Fruit fly (Drosophila melanogaster) whole organism, larva: ENCODE results near the gene CG13367.
A peak's percentile ranks its signal among the peaks of the same experiment; 100 is the strongest.
"Not testable (repeated sequence)": the region's sequence is repeated elsewhere in the genome, so short reads cannot be mapped to it uniquely, and the experiment has no call there.

ENCODE experiments used
- noc ChIP-seq: fragments of 200-800 bp; sonication (Bioruptor generic); optimal IDR thresholded peaks from 3 replicates; lab custom pipeline; 2019; ENCODE audit warnings: missing biosample characterization, mild to moderate bottlenecking, missing genetic modification characterization, moderate library complexity

Gene CG13367

DNA sequence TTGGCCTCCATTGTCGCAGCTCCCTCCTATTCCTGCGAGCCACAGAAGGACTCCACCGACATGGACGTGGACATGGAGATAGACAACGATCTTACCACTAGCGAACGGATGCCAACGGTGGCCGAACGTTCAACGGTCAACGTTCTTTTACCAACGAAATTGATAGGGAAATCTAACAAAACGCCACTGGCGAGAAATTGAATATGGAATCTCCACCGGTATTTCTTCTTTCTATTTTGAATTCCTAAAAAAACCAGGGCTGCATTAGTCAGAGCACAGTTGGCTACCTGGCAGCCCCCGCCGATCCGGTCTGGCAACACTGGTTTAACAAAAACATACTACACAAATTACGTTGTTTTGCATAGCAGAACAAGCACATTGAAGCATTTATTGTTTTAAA lies at the start of gene CG13367:
CG13367 (plus strand) TSS at position 301 of the 400 bp plus-strand sequence.
- not testable (repeated sequence) for TF ChIP-seq noc (tag; lab: Kevin White, UChicago)

DNA sequence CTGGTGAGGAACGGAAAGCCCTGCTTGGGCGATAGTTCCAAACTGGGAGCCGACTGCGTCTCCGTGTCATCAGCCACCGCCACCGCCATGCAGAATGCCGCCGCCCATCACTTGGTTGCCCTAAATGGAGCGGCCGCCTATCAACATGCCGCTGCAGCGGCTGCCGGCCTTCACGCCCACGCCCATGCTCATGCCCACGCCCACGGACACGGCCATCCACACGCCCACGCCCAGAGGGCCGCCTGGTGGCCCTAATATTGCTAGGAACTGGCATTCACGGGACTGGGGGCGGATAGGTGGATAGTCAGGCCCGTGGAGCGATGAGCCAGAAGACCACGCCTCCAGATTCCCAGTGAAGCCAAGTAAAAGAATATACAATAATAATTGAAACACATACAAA lies 47.5 kb upstream of the CG13367 start:
- TF ChIP-seq noc (tag; lab: Kevin White, UChicago) = no peak

DNA sequence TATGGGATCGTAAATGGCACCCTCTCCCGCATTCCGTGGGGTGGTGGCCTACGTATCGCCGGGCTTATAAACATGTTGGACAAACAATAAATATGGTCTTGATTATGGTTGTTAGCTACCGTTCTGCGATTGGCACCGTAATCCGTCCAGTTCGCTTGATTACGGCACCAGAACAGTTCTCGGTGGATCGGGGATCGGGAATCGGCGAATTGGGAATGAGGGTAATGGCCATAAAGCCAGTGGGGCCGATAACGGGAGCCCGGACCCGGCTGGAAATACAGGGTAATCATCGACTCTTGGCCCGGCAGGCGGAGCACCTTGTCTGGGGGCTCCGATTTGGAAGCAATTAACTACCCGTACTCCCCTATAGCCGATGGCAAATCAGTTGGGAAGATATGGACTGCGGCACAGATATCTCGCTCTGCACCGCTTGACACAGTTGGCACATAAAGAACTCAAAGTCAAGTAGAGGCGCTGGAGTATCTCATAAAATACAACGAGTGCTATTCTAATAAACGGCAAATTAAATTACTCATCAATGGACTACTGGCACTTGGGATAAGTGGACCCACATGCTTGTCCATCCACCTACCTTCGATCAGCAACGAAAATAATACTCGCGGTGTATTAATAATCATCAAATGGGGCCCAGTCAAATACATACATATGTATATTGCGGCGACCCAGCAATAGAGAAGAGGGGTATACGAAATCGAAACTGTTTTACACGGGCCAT lies 46.1 kb upstream of the CG13367 start:
- TF ChIP-seq noc (tag; lab: Kevin White, UChicago) = peak; percentile 40

DNA sequence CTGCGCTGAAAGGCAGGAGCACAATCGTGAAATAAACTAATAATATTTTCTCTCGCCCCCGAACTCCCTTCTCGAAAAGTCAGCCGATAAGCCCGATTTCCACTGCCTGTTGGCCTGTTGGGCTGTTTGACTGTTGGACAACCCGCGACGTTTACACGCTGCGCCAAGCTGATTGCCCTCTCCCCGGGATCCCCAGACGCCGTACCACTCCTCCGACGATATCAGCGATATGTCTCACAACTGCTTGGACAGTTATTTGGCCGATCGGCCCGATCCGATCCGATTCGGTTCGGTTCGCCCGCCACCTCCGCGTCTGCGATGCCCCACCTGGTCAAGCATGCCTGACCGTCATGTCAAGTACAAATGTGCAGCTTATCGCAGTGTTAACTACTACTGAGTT lies 44.8 kb upstream of the CG13367 start:
- no peak for TF ChIP-seq noc (tag; lab: Kevin White, UChicago)

DNA sequence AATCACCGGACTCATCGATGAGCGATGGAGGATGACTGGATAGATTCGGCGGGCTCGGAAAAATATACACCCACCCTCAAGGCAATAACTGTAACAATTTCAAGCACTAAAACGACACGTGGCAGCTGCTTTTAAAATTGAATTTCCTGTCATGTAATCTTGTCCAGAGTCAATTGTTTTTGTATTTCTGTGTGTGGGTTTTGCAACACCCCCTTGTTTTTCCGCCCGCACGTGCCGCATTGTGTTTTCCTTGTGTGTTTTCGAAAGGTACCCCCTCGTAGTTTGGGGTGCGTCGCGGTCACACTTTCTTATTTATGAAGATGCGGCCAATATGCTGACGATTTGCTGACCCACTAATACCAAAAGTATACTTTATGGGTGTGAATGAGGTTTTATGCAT lies 42.6 kb upstream of the CG13367 start:
- TF ChIP-seq noc (tag; lab: Kevin White, UChicago) = no peak

DNA sequence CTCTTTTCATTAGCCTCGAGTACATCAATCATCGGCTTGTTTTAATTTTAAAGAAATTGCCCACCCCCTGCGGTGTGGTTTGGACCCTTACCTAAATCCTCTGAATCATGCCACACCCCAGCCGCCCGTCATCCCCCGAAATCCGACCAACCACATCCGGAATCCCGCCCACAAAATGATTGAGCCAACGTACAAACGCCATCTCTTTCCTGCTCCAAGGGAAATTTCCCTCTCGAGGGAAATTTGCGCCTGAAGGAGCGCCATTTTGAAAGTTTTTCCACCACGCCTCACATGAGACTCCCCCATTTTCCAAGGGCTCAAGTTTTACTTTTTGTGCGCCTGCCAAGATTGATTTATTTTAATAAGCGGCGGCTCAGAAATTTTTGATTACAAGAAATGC lies 34.5 kb upstream of the CG13367 start:
- no peak for TF ChIP-seq noc (tag; lab: Kevin White, UChicago)

DNA sequence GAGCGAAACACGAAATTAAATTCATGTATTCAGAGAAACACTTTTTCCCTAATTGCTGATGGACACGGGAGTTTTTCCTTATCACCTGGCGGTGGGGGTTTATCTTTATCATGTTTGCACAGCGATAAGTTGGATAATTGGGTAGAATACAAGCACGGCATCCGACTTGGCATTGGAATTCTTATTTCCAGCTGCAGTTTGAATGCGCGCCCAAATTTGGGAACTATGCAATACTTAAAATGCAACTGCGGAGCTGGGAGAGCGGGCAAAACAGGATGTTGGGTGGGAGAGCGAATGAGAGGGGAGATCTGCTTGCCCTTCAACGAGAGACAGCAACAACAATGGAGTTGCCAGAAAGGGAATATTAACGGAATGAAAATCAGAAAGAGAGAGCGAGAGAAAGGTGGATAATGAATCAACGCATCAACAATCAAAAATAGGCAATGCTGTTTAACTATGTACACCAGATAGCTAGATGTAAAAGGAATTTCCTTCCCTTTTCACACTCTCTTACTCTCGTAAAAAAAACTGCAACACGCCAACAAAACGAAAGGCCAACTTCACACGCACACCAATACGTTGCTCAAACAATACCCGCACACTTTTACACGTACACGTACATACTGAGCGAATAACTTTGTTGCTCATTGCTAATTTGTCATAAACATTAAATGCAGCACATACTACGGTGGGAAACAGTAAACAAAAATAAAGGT lies 27.6 kb upstream of the CG13367 start:
- no peak for TF ChIP-seq noc (tag; lab: Kevin White, UChicago)

DNA sequence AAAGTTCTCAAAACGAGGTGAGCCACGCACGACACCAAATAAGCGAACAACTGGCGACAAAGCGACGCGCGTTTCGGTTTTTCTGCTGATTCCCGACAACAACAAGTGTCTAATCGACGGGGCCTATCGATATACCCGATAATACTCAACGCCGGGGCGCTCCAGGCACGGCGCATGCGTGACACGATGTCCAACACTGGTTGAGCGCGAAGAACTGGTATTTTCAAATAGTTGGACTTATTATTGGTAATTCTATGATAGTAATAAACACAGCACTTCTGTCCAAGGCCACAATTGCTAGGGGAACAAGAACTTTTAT lies 27.1 kb upstream of the CG13367 start:
- TF ChIP-seq noc (tag; lab: Kevin White, UChicago) = no peak

DNA sequence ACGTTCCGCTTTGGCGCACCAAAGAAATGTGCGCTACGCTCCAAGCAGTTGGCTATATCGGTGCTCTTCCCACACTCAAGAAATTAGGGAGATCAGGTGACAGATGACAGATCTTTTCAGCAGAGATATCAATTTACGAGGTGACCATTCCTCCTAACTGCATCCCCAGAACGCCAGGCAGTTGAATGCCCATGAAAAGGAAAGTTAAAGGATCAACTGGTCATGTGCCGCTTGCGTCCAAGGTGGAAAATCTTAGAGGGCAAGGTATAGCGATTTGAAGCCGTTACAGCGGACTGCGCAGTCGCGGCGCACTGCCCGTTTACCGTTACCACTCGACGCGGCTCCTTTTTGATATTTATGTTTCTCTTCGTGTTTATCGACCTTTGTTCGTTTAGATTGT lies 26.0 kb upstream of the CG13367 start:
- peak; percentile 70 for TF ChIP-seq noc (tag; lab: Kevin White, UChicago)

DNA sequence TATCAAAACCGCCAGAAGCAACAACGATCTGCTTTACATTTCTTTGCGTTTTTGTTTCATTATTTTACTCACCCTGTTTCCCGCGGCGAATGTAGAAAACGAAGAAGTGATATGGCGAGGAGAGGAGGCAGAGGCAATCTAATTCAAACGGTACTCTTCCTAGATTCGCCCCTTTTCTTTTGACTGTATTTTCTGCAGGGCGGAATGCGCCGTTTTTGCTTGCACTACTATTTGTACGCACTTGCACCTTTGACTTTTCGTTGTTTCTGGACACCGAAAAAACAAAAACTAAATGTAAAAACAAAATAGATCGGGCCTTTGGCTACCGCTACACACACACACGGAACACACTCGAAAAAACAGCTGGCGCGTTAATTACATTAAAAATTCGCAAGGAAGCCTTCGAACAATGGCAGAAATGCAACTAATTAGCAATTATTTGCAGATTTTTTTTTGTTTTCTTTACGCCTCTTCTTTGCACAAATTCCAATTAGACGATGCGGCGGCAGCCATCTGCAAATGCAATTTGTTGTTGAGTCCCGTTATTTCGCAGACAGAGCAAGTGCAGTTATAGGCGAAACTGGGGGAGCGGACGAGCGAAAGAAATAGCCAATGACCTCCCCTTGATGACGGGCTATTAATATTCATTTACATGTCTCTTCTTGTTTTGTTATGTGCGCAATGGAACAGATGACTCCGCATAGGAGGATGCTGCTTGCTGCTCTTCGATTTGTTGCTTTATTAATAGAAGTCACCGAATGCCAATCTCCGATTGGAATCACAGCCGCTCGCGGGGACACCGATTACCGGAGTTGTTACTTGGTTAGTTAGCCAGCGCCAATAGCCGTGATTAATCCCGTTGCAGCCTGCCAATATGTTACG lies 25.1 kb upstream of the CG13367 start:
- TF ChIP-seq noc (tag; lab: Kevin White, UChicago) = no peak

DNA sequence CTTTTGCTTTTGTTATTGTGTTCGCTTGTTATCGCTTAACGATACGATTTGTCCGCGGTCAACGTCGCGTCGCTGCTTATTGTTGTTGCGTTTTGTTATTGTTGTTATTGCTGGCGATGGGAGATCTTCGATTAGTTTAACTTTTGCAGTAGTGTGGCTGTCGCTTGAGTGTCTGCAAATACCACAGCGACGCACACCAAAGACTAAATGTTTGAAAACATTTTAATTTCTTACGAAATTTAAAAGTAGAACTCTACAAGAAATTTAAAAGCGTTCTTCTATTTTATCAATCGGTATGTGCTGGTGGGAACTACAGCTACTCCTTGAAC lies 24.5 kb upstream of the CG13367 start, which contains the start of gene spdi:
spdi (minus strand) TSS at position 94 of the 329 bp plus-strand sequence.
- no peak for TF ChIP-seq noc (tag; lab: Kevin White, UChicago)

DNA sequence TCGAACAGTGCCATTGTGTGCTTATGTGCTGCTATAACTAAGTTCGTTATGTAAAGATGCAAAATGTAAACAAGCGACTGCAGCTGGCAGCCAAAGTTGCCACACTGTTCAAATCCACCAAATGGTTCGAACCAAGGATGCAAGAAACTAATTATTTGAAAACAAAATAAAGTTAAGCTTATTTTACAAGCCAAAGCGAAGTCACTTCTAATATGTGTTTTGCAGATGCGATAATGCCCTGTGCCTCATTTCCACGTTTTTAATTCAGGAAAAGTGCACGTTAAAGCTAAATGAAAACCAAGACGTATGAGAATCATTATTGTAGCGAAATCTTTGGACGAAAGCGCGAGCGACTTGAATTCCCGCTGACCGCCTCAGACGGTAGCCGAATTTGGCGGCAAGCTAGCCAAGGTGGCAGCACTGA lies 23.4 kb upstream of the CG13367 start, which contains the start of the genes CG13365 and Vsp37A:
CG13365 (minus strand) TSS at position 84 of the 424 bp plus-strand sequence.
Vsp37A (plus strand) TSS at position 399 of the 424 bp plus-strand sequence.
- peak; percentile 52 for TF ChIP-seq noc (tag; lab: Kevin White, UChicago)

DNA sequence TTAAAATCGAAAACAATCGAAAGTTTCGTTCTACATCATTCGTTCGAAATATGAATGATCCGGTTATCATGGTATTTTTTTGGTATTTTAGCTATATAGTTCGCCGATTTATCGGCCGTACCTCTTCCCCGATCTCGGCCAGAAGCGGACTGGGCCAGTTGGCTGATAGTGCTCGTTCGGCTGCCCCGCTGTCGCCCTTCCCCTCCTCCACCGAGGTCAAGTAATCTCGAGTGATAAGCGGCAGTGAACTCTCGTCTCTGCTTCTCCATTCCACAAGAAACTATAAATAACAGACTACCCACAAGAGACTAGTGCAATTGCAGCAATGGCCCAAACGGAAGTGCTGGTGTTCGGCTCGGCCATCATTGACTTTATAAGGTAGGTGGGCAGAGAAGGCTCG lies 21.2 kb upstream of the CG13367 start, which contains the start of gene CG13369:
CG13369 (plus strand) TSS at position 112 of the 400 bp plus-strand sequence.
- no peak for TF ChIP-seq noc (tag; lab: Kevin White, UChicago)

DNA sequence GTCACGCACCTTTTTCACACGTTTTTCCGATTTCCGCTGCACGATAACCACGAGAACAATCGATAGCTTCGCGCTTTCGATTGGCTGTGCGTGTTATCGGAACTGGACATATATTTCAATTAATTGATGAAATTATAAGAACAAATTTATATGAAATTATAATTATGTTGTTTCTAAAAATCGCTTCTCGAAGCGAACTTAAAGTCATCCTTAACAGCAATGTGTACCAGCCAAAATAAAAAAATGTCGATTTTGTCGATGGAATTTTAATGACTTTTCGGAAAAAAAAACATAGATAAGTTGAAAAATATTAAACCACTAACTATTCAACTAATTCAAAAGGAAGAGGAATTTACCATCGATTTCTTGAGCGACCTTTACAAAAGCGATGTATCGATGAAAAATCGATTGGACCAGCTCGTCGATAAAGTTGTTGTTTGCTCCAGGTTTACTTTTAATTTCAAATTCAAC lies 19.4 kb upstream of the CG13367 start, which contains the start of the genes CG13364 and Hinfp:
CG13364 (minus strand) TSS at position 47 of the 471 bp plus-strand sequence.
Hinfp (plus strand) TSS at position 386 of the 471 bp plus-strand sequence.
- no peak for TF ChIP-seq noc (tag; lab: Kevin White, UChicago)

DNA sequence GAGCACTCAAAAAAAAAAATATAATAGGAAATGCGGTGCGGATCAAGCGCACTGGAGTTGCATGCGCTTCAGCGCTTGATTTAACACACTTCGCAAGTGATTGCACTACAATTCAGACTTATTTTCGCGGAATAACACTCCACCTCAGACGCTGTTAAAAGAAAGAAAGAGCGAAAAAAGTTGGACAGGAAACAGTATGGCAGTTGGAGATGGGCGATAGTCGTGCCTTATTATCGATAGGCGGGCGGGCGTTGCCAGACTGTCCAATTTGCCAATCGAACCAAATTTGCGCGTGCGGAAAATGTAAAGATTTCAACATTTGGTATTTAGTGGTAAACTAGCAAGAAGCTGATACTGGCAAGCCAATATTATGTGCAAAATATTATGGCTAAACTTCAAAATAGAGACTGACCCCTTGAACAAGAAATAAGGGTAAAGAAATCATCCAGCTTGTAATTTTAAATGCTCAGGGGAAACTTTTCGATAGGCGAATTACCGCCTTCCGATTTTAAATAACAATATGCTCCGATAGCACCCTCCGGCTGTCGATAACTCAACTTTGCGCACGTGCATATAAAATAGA lies 15.2 kb upstream of the CG13367 start, which contains the start of the genes RpL36 and Mybbp1A:
RpL36 (minus strand) TSS at position 245 of the 583 bp plus-strand sequence.
Mybbp1A (plus strand) TSS at position 535 of the 583 bp plus-strand sequence.
- TF ChIP-seq noc (tag; lab: Kevin White, UChicago) = peak; percentile 69
